Worm (Caenorhabditis elegans) whole organism, L1 larva: ENCODE data around the gene acp-3.

ENCODE experiments used
- C16A3.4 ChIP-seq: fragments of 150-350 bp; optimal IDR thresholded peaks from 2 replicates; lab custom pipeline; 2014; ENCODE audit warnings: missing biosample characterization, missing genetic modification characterization
- C34B4.2 ChIP-seq: sonication (generic microtip); optimal IDR thresholded peaks from 2 replicates; lab custom pipeline; 2017; ENCODE audit warnings: mild to moderate bottlenecking, missing genetic modification characterization, missing compliant biosample characterization
- F16B12.6 ChIP-seq: fragments of 150-350 bp; optimal IDR thresholded peaks from 2 replicates; lab custom pipeline; 2014; ENCODE audit warnings: missing biosample characterization, missing genetic modification characterization
- Y116A8C.19 ChIP-seq: sonication (generic microtip); optimal IDR thresholded peaks from 2 replicates; lab custom pipeline; 2016; ENCODE audit warnings: missing compliant biosample characterization, missing genetic modification characterization, borderline replicate concordance
- aha-1 ChIP-seq: fragments of 150-350 bp; optimal IDR thresholded peaks from 2 replicates; lab custom pipeline; 2014; ENCODE audit warnings: missing biosample characterization, missing genetic modification characterization
- alr-1 ChIP-seq: fragments of 200-800 bp; sonication (Bioruptor generic); optimal IDR thresholded peaks from 2 replicates; lab custom pipeline; 2018; ENCODE audit warnings: borderline replicate concordance, mild to moderate bottlenecking, missing genetic modification characterization, missing compliant biosample characterization
- ama-1 ChIP-seq: fragments of 150-350 bp; optimal IDR thresholded peaks from 2 replicates; lab custom pipeline; 2014
- blmp-1 ChIP-seq: fragments of 150-350 bp; optimal IDR thresholded peaks from 2 replicates; lab custom pipeline; 2014; ENCODE audit warnings: missing biosample characterization, missing genetic modification characterization
- ceh-63 ChIP-seq: fragments of 200-800 bp; sonication (Bioruptor generic); optimal IDR thresholded peaks from 2 replicates; lab custom pipeline; 2018; ENCODE audit warnings: mild to moderate bottlenecking, missing genetic modification characterization, missing compliant biosample characterization
- ceh-82 ChIP-seq, 3 experiments: fragments of 150-350 bp in 1 of 3; sonication (generic microtip) in 2 of 3; optimal IDR thresholded peaks; 2 replicates each; lab custom pipeline; 2014 to 2017; ENCODE audit warnings: missing biosample characterization in 3 of 3, missing genetic modification characterization in 3 of 3
- ceh-88 ChIP-seq: fragments of 200-800 bp; sonication (Bioruptor generic); IDR thresholded peaks from 2 replicates; pipeline ENCODE4 v1.3.6; 2022; ENCODE audit warnings: missing genetic modification characterization, missing compliant biosample characterization
- ceh-90 ChIP-seq: sonication (generic microtip); optimal IDR thresholded peaks from 2 replicates; lab custom pipeline; 2016; ENCODE audit warnings: missing genetic modification characterization, missing compliant biosample characterization
- ces-1 ChIP-seq: fragments of 150-350 bp; optimal IDR thresholded peaks from 2 replicates; lab custom pipeline; 2014; ENCODE audit warnings: missing biosample characterization, missing genetic modification reagents, missing genetic modification characterization
- dpl-1 ChIP-seq, 3 experiments: fragments of 150-350 bp in 2 of 3; sonication (generic microtip) in 1 of 3; optimal IDR thresholded peaks; 2 replicates each; lab custom pipeline; 2014 to 2017; ENCODE audit warnings: missing biosample characterization in 3 of 3, missing genetic modification characterization in 3 of 3, missing genetic modification reagents in 3 of 3
- efl-1 ChIP-seq, 4 experiments: fragments of 150-350 bp; optimal IDR thresholded peaks in 3 of 4; peaks in 1 of 4; 1 replicate in 1 of 4; 2 replicates in 3 of 4; lab custom pipeline; 2014; ENCODE audit warnings: missing biosample characterization in 2 of 4, missing genetic modification characterization in 2 of 4, missing genetic modification reagents in 2 of 4
- egl-27 ChIP-seq, 2 experiments: fragments of 150-350 bp in 1 of 2; sonication (generic microtip); optimal IDR thresholded peaks; 3 replicates each; lab custom pipeline; 2017 to 2018; ENCODE audit warnings: missing biosample characterization in 2 of 2, missing genetic modification characterization in 2 of 2, missing genetic modification reagents in 2 of 2
- ets-5 ChIP-seq: fragments of 200-800 bp; sonication (Bioruptor generic); IDR thresholded peaks from 2 replicates; pipeline ENCODE4 v1.3.6; 2022; ENCODE audit warnings: missing genetic modification characterization, missing compliant biosample characterization
- fkh-10 ChIP-seq: sonication (generic microtip); optimal IDR thresholded peaks from 2 replicates; lab custom pipeline; 2017; ENCODE audit warnings: missing biosample characterization, missing genetic modification reagents, missing genetic modification characterization
- fkh-4 ChIP-seq: sonication (generic microtip); optimal IDR thresholded peaks from 2 replicates; lab custom pipeline; 2016; ENCODE audit warnings: missing compliant biosample characterization, missing genetic modification characterization, borderline replicate concordance
- fkh-8 ChIP-seq: sonication (generic microtip); optimal IDR thresholded peaks from 2 replicates; lab custom pipeline; 2016; ENCODE audit warnings: mild to moderate bottlenecking, missing genetic modification characterization, missing compliant biosample characterization
- fos-1 ChIP-seq: fragments of 150-350 bp; optimal IDR thresholded peaks from 2 replicates; lab custom pipeline; 2014; ENCODE audit warnings: missing biosample characterization, missing genetic modification characterization
- grh-1 ChIP-seq: fragments of 200-800 bp; sonication (Bioruptor generic); IDR thresholded peaks from 2 replicates; pipeline ENCODE4 v1.3.6; 2022; ENCODE audit warnings: missing genetic modification reagents, missing genetic modification characterization, missing compliant biosample characterization
- hlh-17 ChIP-seq: fragments of 200-800 bp; sonication (Bioruptor generic); optimal IDR thresholded peaks from 2 replicates; lab custom pipeline; 2018; ENCODE audit warnings: missing genetic modification characterization, mild to moderate bottlenecking, missing compliant biosample characterization, moderate library complexity, borderline replicate concordance
- hlh-4 ChIP-seq: sonication (generic microtip); optimal IDR thresholded peaks from 2 replicates; lab custom pipeline; 2016; ENCODE audit warnings: mild to moderate bottlenecking, missing genetic modification characterization, missing compliant biosample characterization
- isw-1 ChIP-seq: fragments of 200-800 bp; sonication (Bioruptor generic); IDR thresholded peaks from 2 replicates; pipeline ENCODE4 v1.3.6; 2022; ENCODE audit warnings: missing genetic modification characterization, missing compliant biosample characterization
- jun-1 ChIP-seq: fragments of 150-350 bp; optimal IDR thresholded peaks from 2 replicates; lab custom pipeline; 2014; ENCODE audit warnings: missing biosample characterization, missing genetic modification reagents, missing genetic modification characterization
- lin-13 ChIP-seq: fragments of 150-350 bp; optimal IDR thresholded peaks from 2 replicates; lab custom pipeline; 2014; ENCODE audit warnings: missing biosample characterization, missing genetic modification reagents, missing genetic modification characterization
- lin-35 ChIP-seq, 2 experiments: fragments of 150-350 bp; optimal IDR thresholded peaks; 2 replicates each; lab custom pipeline; 2014; ENCODE audit warnings: missing biosample characterization in 2 of 2, missing genetic modification characterization in 2 of 2, missing genetic modification reagents in 2 of 2
- lin-39 ChIP-seq: fragments of 150-350 bp; optimal IDR thresholded peaks from 2 replicates; lab custom pipeline; 2014; ENCODE audit warnings: missing biosample characterization, missing genetic modification reagents, missing genetic modification characterization
- lir-3 ChIP-seq: sonication (generic microtip); optimal IDR thresholded peaks from 2 replicates; lab custom pipeline; 2016; ENCODE audit warnings: mild to moderate bottlenecking, missing genetic modification characterization, moderate library complexity, missing compliant biosample characterization; ENCODE audit not compliant: poor library complexity
- mab-9 ChIP-seq: fragments of 200-800 bp; sonication (Bioruptor generic); IDR thresholded peaks from 2 replicates; pipeline ENCODE4 v1.3.6; 2022; ENCODE audit warnings: missing genetic modification reagents, missing genetic modification characterization, missing compliant biosample characterization
- mdl-1 ChIP-seq, 2 experiments: fragments of 150-350 bp; optimal IDR thresholded peaks; 2 replicates each; lab custom pipeline; 2014 to 2017; ENCODE audit warnings: missing biosample characterization in 2 of 2, missing genetic modification characterization in 2 of 2, inconsistent platforms in 1 of 2
- mef-2 ChIP-seq: fragments of 150-350 bp; optimal IDR thresholded peaks from 2 replicates; lab custom pipeline; 2014; ENCODE audit warnings: missing biosample characterization, missing genetic modification characterization
- mep-1 ChIP-seq: fragments of 150-350 bp; optimal IDR thresholded peaks from 2 replicates; lab custom pipeline; 2014; ENCODE audit warnings: missing biosample characterization, missing genetic modification characterization
- nhr-19 ChIP-seq: fragments of 200-800 bp; sonication (Bioruptor generic); conservative IDR thresholded peaks from 2 replicates; pipeline ENCODE4 v1.3.6; 2022; ENCODE audit warnings: missing genetic modification characterization, missing compliant biosample characterization
- nhr-28 ChIP-seq: fragments of 150-350 bp; optimal IDR thresholded peaks from 2 replicates; lab custom pipeline; 2014; ENCODE audit warnings: missing biosample characterization, missing genetic modification characterization
- nhr-77 ChIP-seq: fragments of 150-350 bp; optimal IDR thresholded peaks from 2 replicates; lab custom pipeline; 2014; ENCODE audit warnings: missing biosample characterization, missing genetic modification characterization
- nhr-85 ChIP-seq: sonication (generic microtip); peaks from one replicate; lab custom pipeline; 2016; ENCODE audit warnings: missing genetic modification characterization, inconsistent platforms, missing compliant biosample characterization
- nhr-90 ChIP-seq: sonication (generic microtip); optimal IDR thresholded peaks from 2 replicates; lab custom pipeline; 2016; ENCODE audit warnings: mild to moderate bottlenecking, missing genetic modification characterization, missing compliant biosample characterization; ENCODE audit not compliant: poor library complexity
- pag-3 ChIP-seq: sonication (generic microtip); optimal IDR thresholded peaks from 2 replicates; lab custom pipeline; 2017; ENCODE audit warnings: missing genetic modification characterization, mild to moderate bottlenecking, missing compliant biosample characterization, antibody characterized with exemption, borderline replicate concordance; ENCODE audit not compliant: insufficient read depth
- rnt-1 ChIP-seq: sonication (generic microtip); optimal IDR thresholded peaks from 2 replicates; lab custom pipeline; 2016; ENCODE audit warnings: mild to moderate bottlenecking, missing genetic modification characterization, moderate library complexity, missing compliant biosample characterization
- skn-1 ChIP-seq: fragments of 150-350 bp; optimal IDR thresholded peaks from 2 replicates; lab custom pipeline; 2014; ENCODE audit warnings: missing biosample characterization, missing genetic modification characterization
- sox-4 ChIP-seq: sonication (generic microtip); optimal IDR thresholded peaks from 2 replicates; lab custom pipeline; 2016; ENCODE audit warnings: missing genetic modification characterization, missing compliant biosample characterization
- sptf-1 ChIP-seq: fragments of 150-350 bp; optimal IDR thresholded peaks from 2 replicates; lab custom pipeline; 2014; ENCODE audit warnings: missing biosample characterization, missing genetic modification characterization
- sup-37 ChIP-seq: fragments of 200-800 bp; sonication (Bioruptor generic); optimal IDR thresholded peaks from 2 replicates; lab custom pipeline; 2018; ENCODE audit warnings: mild to moderate bottlenecking, missing genetic modification characterization, missing compliant biosample characterization
- tbx-2 ChIP-seq: sonication (generic microtip); optimal IDR thresholded peaks from 2 replicates; lab custom pipeline; 2016; ENCODE audit warnings: missing genetic modification characterization, missing compliant biosample characterization
- unc-130 ChIP-seq: fragments of 150-350 bp; optimal IDR thresholded peaks from 2 replicates; lab custom pipeline; 2017; ENCODE audit warnings: missing biosample characterization, missing genetic modification characterization, inconsistent platforms
- unc-62 ChIP-seq: fragments of 150-350 bp; optimal IDR thresholded peaks from 2 replicates; lab custom pipeline; 2014; ENCODE audit warnings: missing biosample characterization, missing genetic modification reagents, missing genetic modification characterization
- unc-86 ChIP-seq: sonication (generic microtip); optimal IDR thresholded peaks from 2 replicates; lab custom pipeline; 2016; ENCODE audit warnings: missing genetic modification characterization, missing compliant biosample characterization
- unc-98 ChIP-seq: fragments of 200-800 bp; sonication (Bioruptor generic); IDR thresholded peaks from 2 replicates; pipeline ENCODE4 v1.3.6; 2022; ENCODE audit warnings: missing genetic modification characterization, missing compliant biosample characterization
- zag-1 ChIP-seq: fragments of 150-350 bp; optimal IDR thresholded peaks from 2 replicates; lab custom pipeline; 2014; ENCODE audit warnings: missing biosample characterization, missing genetic modification characterization
- zip-4 ChIP-seq: fragments of 200-800 bp; sonication (Bioruptor generic); optimal IDR thresholded peaks from 2 replicates; lab custom pipeline; 2018; ENCODE audit warnings: mild to moderate bottlenecking, missing genetic modification characterization, moderate library complexity, missing compliant biosample characterization
- ztf-4 ChIP-seq: fragments of 150-350 bp; optimal IDR thresholded peaks from 2 replicates; lab custom pipeline; 2014; ENCODE audit warnings: missing biosample characterization, missing genetic modification characterization

Gene acp-3

ce11 chrII:8442176-8442575, 5.2 kb upstream of the acp-3 start (continued):
- TF ChIP-seq fkh-8 (no peak), efl-1 (optimal IDR thresholded peaks at IDR 0.05; lab: Kevin White, UChicago) (peak; percentile 50 to 61), efl-1 (GFP tag; optimal IDR thresholded peaks at IDR 0.05 in 1 of 2; lab: Kevin White, UChicago) (peak; percentile 56 to 88), alr-1 (no peak), mep-1 (tag; lab: Kevin White, UChicago) (peak; percentile 65), nhr-19 (GFP tag; lab: Robert Waterston, UW) (peak; percentile 31), rnt-1 (tag; lab: Kevin White, UChicago) (peak; percentile 30), ztf-4 (tag; lab: Kevin White, UChicago) (no peak), sox-4 (no peak), jun-1 (peak; percentile 26), fkh-10 (no peak), sup-37 (GFP tag; lab: Kevin White, UChicago) (no peak), C16A3.4 (tag; lab: Kevin White, UChicago) (peak; percentile 2), ceh-82 (tag; optimal IDR thresholded peaks at IDR 0.05; lab: Kevin White, UChicago) (peak; percentile 14 to 56 (median 37)), lin-13 (peak; percentile 8), mef-2 (tag; lab: Kevin White, UChicago) (no peak), zag-1 (tag; lab: Kevin White, UChicago) (no peak), skn-1 (tag; lab: Kevin White, UChicago) (peak; percentile 9), isw-1 (GFP tag; lab: Robert Waterston, UW) (peak; percentile 8; the same call in 1 of the 2 replicates), ceh-88 (GFP tag; lab: Robert Waterston, UW) (no peak), ama-1 (lab: Kevin White, UChicago) (no peak), ets-5 (GFP tag; lab: Robert Waterston, UW) (no peak), pag-3 (no peak), lin-39 (tag; lab: Kevin White, UChicago) (no peak), hlh-17 (GFP tag; lab: Kevin White, UChicago) (no peak), lir-3 (tag; lab: Kevin White, UChicago) (no peak), C34B4.2 (no peak), nhr-77 (tag; lab: Kevin White, UChicago) (no peak), nhr-90 (tag; lab: Kevin White, UChicago) (peak; percentile 42), grh-1 (GFP tag; lab: Robert Waterston, UW) (no peak), nhr-28 (no peak), zip-4 (GFP tag; lab: Kevin White, UChicago) (no peak), unc-62 (GFP tag; lab: Kevin White, UChicago) (no peak), unc-86 (tag; lab: Kevin White, UChicago) (no peak), unc-130 (tag; lab: Kevin White, UChicago) (peak; percentile 35), nhr-85 (tag; lab: Kevin White, UChicago) (peak; percentile 82), F16B12.6 (tag; lab: Kevin White, UChicago) (peak; percentile 90), fkh-4 (tag; lab: Kevin White, UChicago) (no peak), ces-1 (no peak), mab-9 (GFP tag; lab: Robert Waterston, UW) (no peak), ceh-90 (no peak), fos-1 (tag; lab: Kevin White, UChicago) (no peak), blmp-1 (tag; lab: Kevin White, UChicago) (peak; percentile 63), dpl-1 (GFP tag; optimal IDR thresholded peaks at IDR 0.05; lab: Kevin White, UChicago) (peak; percentile 34 to 58 (median 51)), egl-27 (tag; optimal IDR thresholded peaks at IDR 0.05; lab: Kevin White, UChicago) (no peak), Y116A8C.19 (tag; lab: Kevin White, UChicago) (no peak), hlh-4 (tag; lab: Kevin White, UChicago) (no peak), sptf-1 (tag; lab: Kevin White, UChicago) (no peak), unc-98 (GFP tag; lab: Robert Waterston, UW) (no peak), aha-1 (tag; lab: Kevin White, UChicago) (no peak), lin-35 (GFP tag; optimal IDR thresholded peaks at IDR 0.05; lab: Kevin White, UChicago) (peak; percentile 45 to 67), mdl-1 (tag; optimal IDR thresholded peaks at IDR 0.05; lab: Kevin White, UChicago) (peak in 1 of 2 experiments; percentile 33), ceh-63 (no peak), tbx-2 (tag; lab: Kevin White, UChicago) (peak; percentile 38)
